Fruit fly (Drosophila melanogaster) whole organism, embryonic: Measurements from ENCODE around the gene CG11975.
A peak's percentile ranks its signal among the peaks of the same experiment; 100 is the strongest.

Experiments
- B-H1 ChIP-seq: fragments of 200-800 bp; sonication (Bioruptor generic); IDR thresholded peaks from 3 replicates; pipeline ENCODE4 v1.3.6; 2022; ENCODE audit warnings: missing biosample characterization, missing genetic modification characterization
- CG11085 ChIP-seq: fragments of 200-800 bp; sonication (Bioruptor generic); IDR thresholded peaks from 2 replicates; pipeline ENCODE4 v1.3.6; 2022; ENCODE audit warnings: missing biosample characterization, missing genetic modification characterization
- CG11504 ChIP-seq: fragments of 200-800 bp; sonication (Bioruptor generic); optimal IDR thresholded peaks from 3 replicates; lab custom pipeline; 2019; ENCODE audit warnings: missing biosample characterization, mild to moderate bottlenecking, missing genetic modification characterization, moderate library complexity
- CG12071 ChIP-seq: fragments of 200-800 bp; sonication (Bioruptor generic); optimal IDR thresholded peaks from 3 replicates; lab custom pipeline; 2018; ENCODE audit warnings: missing biosample characterization, mild to moderate bottlenecking, missing genetic modification characterization
- CG12155 ChIP-seq: fragments of 200-800 bp; sonication (Bioruptor generic); optimal IDR thresholded peaks from 3 replicates; lab custom pipeline; 2016; ENCODE audit warnings: missing biosample characterization, missing genetic modification characterization
- CG14667 ChIP-seq: fragments of 200-800 bp; sonication (Bioruptor generic); IDR thresholded peaks from 2 replicates; pipeline ENCODE4 v1.3.6; 2022; ENCODE audit warnings: missing biosample characterization, missing genetic modification characterization
- CG1603 ChIP-seq: fragments of 200-800 bp; sonication (Bioruptor generic); optimal IDR thresholded peaks from 2 replicates; lab custom pipeline; 2019; ENCODE audit warnings: missing biosample characterization, mild to moderate bottlenecking, missing genetic modification characterization, moderate library complexity
- CG2116 ChIP-seq: fragments of 200-800 bp; sonication (Bioruptor generic); optimal IDR thresholded peaks from 3 replicates; lab custom pipeline; 2018; ENCODE audit warnings: missing biosample characterization, mild to moderate bottlenecking, missing genetic modification characterization
- CG30431 ChIP-seq: fragments of 200-800 bp; sonication (Bioruptor generic); optimal IDR thresholded peaks from 2 replicates; lab custom pipeline; 2017; ENCODE audit warnings: missing biosample characterization, missing genetic modification characterization
- CG31441 ChIP-seq: fragments of 200-800 bp; sonication (Bioruptor generic); IDR thresholded peaks from 2 replicates; pipeline ENCODE4 v1.3.6; 2022; ENCODE audit warnings: missing biosample characterization, missing genetic modification characterization
- CG33557 ChIP-seq: fragments of 200-800 bp; sonication (Bioruptor generic); optimal IDR thresholded peaks from 2 replicates; lab custom pipeline; 2019; ENCODE audit warnings: missing biosample characterization, mild to moderate bottlenecking, missing genetic modification characterization, moderate library complexity
- CG4282 ChIP-seq: fragments of 200-800 bp; sonication (Bioruptor generic); optimal IDR thresholded peaks from 2 replicates; lab custom pipeline; 2016; ENCODE audit warnings: missing biosample characterization, missing genetic modification characterization
- CG6683 ChIP-seq: fragments of 200-800 bp; sonication (Bioruptor generic); optimal IDR thresholded peaks from 2 replicates; lab custom pipeline; 2017; ENCODE audit warnings: missing biosample characterization, mild to moderate bottlenecking, missing genetic modification characterization, missing genetic modification reagents
- CG6791 ChIP-seq: fragments of 200-800 bp; sonication (Bioruptor generic); IDR thresholded peaks from 3 replicates; pipeline ENCODE4 v1.3.6; 2022; ENCODE audit warnings: missing biosample characterization, missing genetic modification characterization; ENCODE audit not compliant: partially characterized antibody
- CG6854 ChIP-seq: fragments of 200-800 bp; sonication (Bioruptor generic); optimal IDR thresholded peaks from 3 replicates; lab custom pipeline; 2017; ENCODE audit warnings: missing biosample characterization, mild to moderate bottlenecking, missing genetic modification characterization
- CG8478 ChIP-seq: fragments of >200 bp; optimal IDR thresholded peaks from 2 replicates; lab custom pipeline; 2018
- CkIIα-i1 ChIP-seq: fragments of 200-800 bp; sonication (Bioruptor generic); IDR thresholded peaks from 2 replicates; pipeline ENCODE4 v1.3.6; 2022; ENCODE audit warnings: missing biosample characterization, missing genetic modification characterization
- Dbx ChIP-seq: fragments of 200-800 bp; sonication (Bioruptor generic); IDR thresholded peaks from 3 replicates; pipeline ENCODE4 v1.3.6; 2022; ENCODE audit warnings: missing biosample characterization, missing genetic modification characterization
- Deaf1 ChIP-seq: fragments of 200-800 bp; optimal IDR thresholded peaks from 3 replicates; lab custom pipeline; 2019; ENCODE audit warnings: missing biosample characterization, mild to moderate bottlenecking, missing genetic modification characterization, moderate library complexity
- Dek ChIP-seq: fragments of 200-800 bp; sonication (Bioruptor generic); optimal IDR thresholded peaks from 3 replicates; lab custom pipeline; 2019; ENCODE audit warnings: missing biosample characterization, mild to moderate bottlenecking, missing genetic modification characterization, moderate library complexity
- GATAe ChIP-seq: fragments of 200-800 bp; sonication (Bioruptor generic); conservative IDR thresholded peaks from 2 replicates; pipeline ENCODE4 v1.3.6; 2022; ENCODE audit warnings: missing biosample characterization, missing genetic modification characterization
- HLH3B ChIP-seq: fragments of 200-800 bp; sonication (Bioruptor generic); IDR thresholded peaks from 2 replicates; pipeline ENCODE4 v1.3.6; 2022; ENCODE audit warnings: missing biosample characterization, missing genetic modification characterization
- Hr51 ChIP-seq, 2 experiments: fragments of 200-800 bp; sonication (Bioruptor generic); optimal IDR thresholded peaks; 2 replicates in 1 of 2; 3 replicates in 1 of 2; lab custom pipeline; 2016 to 2018; ENCODE audit warnings: missing biosample characterization in 2 of 2, missing genetic modification characterization in 2 of 2, mild to moderate bottlenecking in 1 of 2, moderate library complexity in 1 of 2
- Lhr ChIP-seq: fragments of 200-800 bp; sonication (Bioruptor generic); optimal IDR thresholded peaks from 3 replicates; lab custom pipeline; 2017; ENCODE audit warnings: mild to moderate bottlenecking, missing biosample characterization, missing genetic modification reagents, missing genetic modification characterization
- Sry-β ChIP-seq: fragments of 200-800 bp; sonication (Bioruptor generic); optimal IDR thresholded peaks from 2 replicates; lab custom pipeline; 2018; ENCODE audit warnings: missing biosample characterization, mild to moderate bottlenecking, missing genetic modification characterization, moderate library complexity
- bbx ChIP-seq: fragments of 200-800 bp; sonication (Bioruptor generic); IDR thresholded peaks from 2 replicates; pipeline ENCODE4 v1.3.6; 2022; ENCODE audit warnings: missing biosample characterization, missing genetic modification characterization; ENCODE audit not compliant: partially characterized antibody
- bigmax ChIP-seq: fragments of 200-800 bp; sonication (Bioruptor generic); optimal IDR thresholded peaks from 2 replicates; lab custom pipeline; 2018; ENCODE audit warnings: missing biosample characterization, mild to moderate bottlenecking, missing genetic modification characterization
- corto ChIP-seq: fragments of 200-800 bp; sonication (Bioruptor generic); optimal IDR thresholded peaks from 2 replicates; lab custom pipeline; 2016; ENCODE audit warnings: missing biosample characterization, mild to moderate bottlenecking, missing genetic modification characterization, moderate library complexity
- dimm ChIP-seq: fragments of 200-800 bp; sonication (Bioruptor generic); IDR thresholded peaks from 2 replicates; pipeline ENCODE4 v1.3.6; 2022; ENCODE audit warnings: missing biosample characterization, missing genetic modification characterization
- eyg ChIP-seq: fragments of 200-800 bp; sonication (Bioruptor generic); optimal IDR thresholded peaks from 3 replicates; lab custom pipeline; 2016; ENCODE audit warnings: missing biosample characterization, missing genetic modification characterization
- gsb-n ChIP-seq: fragments of 200-800 bp; sonication (Bioruptor generic); optimal IDR thresholded peaks from 3 replicates; lab custom pipeline; 2018; ENCODE audit warnings: missing biosample characterization, mild to moderate bottlenecking, missing genetic modification characterization
- mam ChIP-seq: fragments of 200-800 bp; sonication (Bioruptor generic); optimal IDR thresholded peaks from 3 replicates; lab custom pipeline; 2016; ENCODE audit warnings: missing biosample characterization, missing genetic modification characterization
- phol ChIP-seq: fragments of 200-800 bp; sonication (Bioruptor generic); optimal IDR thresholded peaks from 3 replicates; lab custom pipeline; 2018; ENCODE audit warnings: missing biosample characterization, mild to moderate bottlenecking, missing genetic modification characterization, moderate library complexity
- prd ChIP-seq, 3 experiments: fragments of >200 bp in 2 of 3; fragments of 200-800 bp in 1 of 3; sonication (Bioruptor generic) in 1 of 3; optimal IDR thresholded peaks in 2 of 3; IDR thresholded peaks in 1 of 3; 2 replicates in 2 of 3; 3 replicates in 1 of 3; pipeline versions ENCODE4 v1.3.6 to Lab custom; 2017 to 2022; ENCODE audit warnings: missing biosample characterization in 1 of 3, missing genetic modification characterization in 1 of 3
- sna ChIP-seq: fragments of 200-800 bp; sonication (Bioruptor generic); IDR thresholded peaks from 2 replicates; pipeline ENCODE4 v1.3.6; 2022; ENCODE audit warnings: missing biosample characterization, missing genetic modification characterization; ENCODE audit not compliant: partially characterized antibody
- stwl ChIP-seq: fragments of 200-800 bp; sonication (Bioruptor generic); optimal IDR thresholded peaks from 3 replicates; lab custom pipeline; 2018; ENCODE audit warnings: missing biosample characterization, mild to moderate bottlenecking, missing genetic modification characterization, moderate library complexity
- tgo ChIP-seq: fragments of 200-800 bp; sonication (Bioruptor generic); IDR thresholded peaks from 3 replicates; pipeline ENCODE4 v1.3.6; 2022; ENCODE audit warnings: missing biosample characterization, missing genetic modification characterization
- usp ChIP-seq: fragments of >200 bp; optimal IDR thresholded peaks from 2 replicates; lab custom pipeline; 2017; ENCODE audit warnings: missing biosample characterization, missing genetic modification characterization
- vfl ChIP-seq: fragments of 200-800 bp; sonication (Bioruptor generic); optimal IDR thresholded peaks from 2 replicates; lab custom pipeline; 2016; ENCODE audit warnings: missing biosample characterization, missing genetic modification characterization

CG11975 gene

dm6 chr3R:8984602-8985074, 8.4 kb upstream of the CG11975 start, which contains the start of gene CG11970 (continued):
- no peak for TF ChIP-seq CG30431 (GFP tag; lab: Kevin White, UChicago)
- TF ChIP-seq usp (GFP tag; lab: Kevin White, UChicago), result no peak
- TF ChIP-seq CG12071 (GFP tag; lab: Kevin White, UChicago), result no peak
- no peak for TF ChIP-seq GATAe (GFP tag; lab: Robert Waterston, UW)
- peak; percentile 34 for TF ChIP-seq CG12155
- peak; percentile 48 for TF ChIP-seq Sry-β (GFP tag; lab: Kevin White, UChicago)
- no peak for TF ChIP-seq CG8478
- TF ChIP-seq CG31441 (GFP tag; lab: Robert Waterston, UW), result no peak
- peak; percentile 41 for TF ChIP-seq CG2116 (GFP tag; lab: Kevin White, UChicago)
- TF ChIP-seq bbx, result 0 out of 2 replicates have a peak, but pooled peaks have one; percentile 28
- no peak for TF ChIP-seq CG6791 (GFP tag; lab: Robert Waterston, UW)
- no peak for TF ChIP-seq CG6854 (GFP tag; lab: Kevin White, UChicago)
- peak; percentile 18 for TF ChIP-seq vfl (GFP tag; lab: Kevin White, UChicago)
- TF ChIP-seq CG1603 (tag; lab: Kevin White, UChicago), result no peak
- no peak for TF ChIP-seq B-H1 (GFP tag; lab: Robert Waterston, UW)
- no peak for TF ChIP-seq prd (optimal IDR thresholded peaks at IDR 0.05; lab: Kevin White, UChicago)
- peak; percentile 57; the same call in 2 of the 3 replicates for TF ChIP-seq prd (GFP tag; IDR thresholded peaks at IDR 0.05; lab: Robert Waterston, UW)
- peak in 1 of 2 experiments; percentile 43 for TF ChIP-seq Hr51 (GFP tag; optimal IDR thresholded peaks at IDR 0.05; lab: Kevin White, UChicago)
- TF ChIP-seq HLH3B (GFP tag; lab: Robert Waterston, UW), result no peak
- TF ChIP-seq CG14667 (GFP tag; lab: Robert Waterston, UW), result no peak
- TF ChIP-seq stwl (tag; lab: Kevin White, UChicago), result peak; percentile 27
- TF ChIP-seq corto (GFP tag; lab: Kevin White, UChicago), result no peak
- no peak for TF ChIP-seq CG33557
- 0 out of 3 replicates have a peak, but pooled peaks have one; percentile 15 for TF ChIP-seq Dbx (GFP tag; lab: Robert Waterston, UW)
- TF ChIP-seq bigmax, result peak; percentile 91
- TF ChIP-seq sna, result no peak
- TF ChIP-seq Deaf1 (tag; lab: Kevin White, UChicago), result no peak
- TF ChIP-seq eyg (GFP tag; lab: Kevin White, UChicago), result peak; percentile 25
- peak; percentile 78 for TF ChIP-seq phol (tag; lab: Kevin White, UChicago)
- no peak for TF ChIP-seq dimm
- peak; percentile 1 for TF ChIP-seq Dek (tag; lab: Kevin White, UChicago)
- TF ChIP-seq CG6683 (GFP tag; lab: Kevin White, UChicago), result no peak

dm6 chr3R:8997397-8997796, 4.3 kb downstream of the CG11975 start, which contains the start of gene CG11977:
CG11977 (plus strand) TSS chr3R:8997697.
- TF ChIP-seq CG4282 (GFP tag; lab: Kevin White, UChicago) (no peak), CG11085 (GFP tag; lab: Robert Waterston, UW) (no peak), CkIIα-i1 (GFP tag; lab: Robert Waterston, UW) (no peak), CG11504 (tag; lab: Kevin White, UChicago) (no peak), Lhr (GFP tag; lab: Kevin White, UChicago) (no peak), mam (GFP tag; lab: Kevin White, UChicago) (no peak)
- TF ChIP-seq, all 482 proteins: peak for 0

- TF ChIP-seq tgo (GFP tag; lab: Robert Waterston, UW) (0 out of 3 replicates have a peak, but pooled peaks have one; percentile 17), gsb-n (tag; lab: Kevin White, UChicago) (no peak)
- TF ChIP-seq, all 482 proteins: peak for 1
Measured at dm6 chr3R:8998243-8998642, 5.2 kb downstream of the CG11975 start.
